Worm (Caenorhabditis elegans) whole organism, L4 larva: ENCODE measurements around the gene rcan-1.

Experiments used
- D1046.2 ChIP-seq: fragments of 200-800 bp; sonication (Bioruptor generic); IDR thresholded peaks from 2 replicates; pipeline ENCODE4 v1.3.6; 2022; ENCODE audit warnings: missing genetic modification characterization, missing compliant biosample characterization
- F10B5.3 ChIP-seq: sonication (generic microtip); optimal IDR thresholded peaks from 2 replicates; lab custom pipeline; 2016; ENCODE audit warnings: mild to moderate bottlenecking, missing genetic modification characterization, missing compliant biosample characterization
- F26F4.8 ChIP-seq: fragments of 200-800 bp; sonication (Bioruptor generic); conservative IDR thresholded peaks from 2 replicates; pipeline ENCODE4 v1.3.6; 2022; ENCODE audit warnings: missing genetic modification characterization, missing compliant biosample characterization
- F49E8.2 ChIP-seq: sonication (generic microtip); optimal IDR thresholded peaks from 2 replicates; lab custom pipeline; 2016; ENCODE audit warnings: missing compliant biosample characterization, mild to moderate bottlenecking, missing genetic modification characterization, borderline replicate concordance
- R02D3.7 ChIP-seq: fragments of 150-350 bp; sonication (generic microtip); optimal IDR thresholded peaks from 3 replicates; lab custom pipeline; 2014; ENCODE audit warnings: missing biosample characterization, missing genetic modification characterization
- Y105C5A.15 ChIP-seq: fragments of 200-800 bp; sonication (Bioruptor generic); IDR thresholded peaks from 2 replicates; pipeline ENCODE4 v1.3.6; 2022; ENCODE audit warnings: missing genetic modification characterization, missing compliant biosample characterization
- Y48G9A.11 ChIP-seq: fragments of 200-800 bp; sonication (Bioruptor generic); IDR thresholded peaks from 2 replicates; pipeline ENCODE4 v1.3.6; 2022; ENCODE audit warnings: missing genetic modification reagents, missing genetic modification characterization, missing compliant biosample characterization
- ama-1 ChIP-seq: fragments of 150-350 bp; optimal IDR thresholded peaks from 2 replicates; lab custom pipeline; 2014; ENCODE audit warnings: inconsistent platforms, mixed read lengths
- arid-1 ChIP-seq: fragments of 200-800 bp; sonication (Bioruptor generic); conservative IDR thresholded peaks from 2 replicates; pipeline ENCODE4 v1.3.6; 2022; ENCODE audit warnings: missing genetic modification reagents, missing genetic modification characterization, missing compliant biosample characterization
- ceh-20 ChIP-seq: fragments of 200-800 bp; sonication (Bioruptor generic); IDR thresholded peaks from 2 replicates; pipeline ENCODE4 v1.3.6; 2022; ENCODE audit warnings: missing genetic modification reagents, missing genetic modification characterization, missing compliant biosample characterization
- ceh-82 ChIP-seq: sonication (generic microtip); optimal IDR thresholded peaks from 2 replicates; lab custom pipeline; 2017; ENCODE audit warnings: missing biosample characterization, missing genetic modification characterization
- ces-1 ChIP-seq: fragments of 150-350 bp; sonication (generic microtip); optimal IDR thresholded peaks from 4 replicates; lab custom pipeline; 2014; ENCODE audit warnings: missing biosample characterization, missing genetic modification reagents, missing genetic modification characterization
- ctbp-1 ChIP-seq: fragments of 200-800 bp; sonication (Bioruptor generic); IDR thresholded peaks from 2 replicates; pipeline ENCODE4 v1.3.6; 2022; ENCODE audit warnings: missing genetic modification reagents, missing genetic modification characterization, missing compliant biosample characterization
- daf-12 ChIP-seq: fragments of 150-350 bp; optimal IDR thresholded peaks from 2 replicates; lab custom pipeline; 2014; ENCODE audit warnings: missing biosample characterization, missing genetic modification reagents, missing genetic modification characterization
- daf-16 ChIP-seq, 3 experiments: sonication (generic microtip); optimal IDR thresholded peaks; 2 replicates each; lab custom pipeline; 2016 to 2017; ENCODE audit warnings: missing genetic modification characterization in 3 of 3, missing genetic modification reagents in 3 of 3, mild to moderate bottlenecking in 2 of 3, missing compliant biosample characterization in 2 of 3, missing biosample characterization in 1 of 3, moderate library complexity in 1 of 3
- egl-27 ChIP-seq: sonication (generic microtip); optimal IDR thresholded peaks from 3 replicates; lab custom pipeline; 2017; ENCODE audit warnings: missing biosample characterization, missing genetic modification reagents, missing genetic modification characterization
- egl-43 ChIP-seq: fragments of 200-800 bp; sonication (Bioruptor generic); IDR thresholded peaks from 2 replicates; pipeline ENCODE4 v1.3.6; 2022; ENCODE audit warnings: missing genetic modification reagents, missing genetic modification characterization, missing compliant biosample characterization
- fkh-10 ChIP-seq: fragments of 150-350 bp; optimal IDR thresholded peaks from 2 replicates; lab custom pipeline; 2014; ENCODE audit warnings: missing biosample characterization, missing genetic modification reagents, missing genetic modification characterization
- fos-1 ChIP-seq: fragments of 150-350 bp; optimal IDR thresholded peaks from 2 replicates; lab custom pipeline; 2014; ENCODE audit warnings: missing biosample characterization, missing genetic modification characterization
- hlh-11 ChIP-seq: fragments of 200-800 bp; sonication (Bioruptor generic); optimal IDR thresholded peaks from 2 replicates; lab custom pipeline; 2018; ENCODE audit warnings: mild to moderate bottlenecking, missing genetic modification characterization, missing compliant biosample characterization
- lin-1 ChIP-seq: fragments of 200-800 bp; sonication (Bioruptor generic); IDR thresholded peaks from 2 replicates; pipeline ENCODE4 v1.3.6; 2022; ENCODE audit warnings: missing genetic modification reagents, missing genetic modification characterization, missing compliant biosample characterization
- lin-13 ChIP-seq: fragments of 150-350 bp; optimal IDR thresholded peaks from 2 replicates; lab custom pipeline; 2014; ENCODE audit warnings: missing biosample characterization, missing genetic modification reagents, missing genetic modification characterization
- lin-38 ChIP-seq: fragments of 200-800 bp; sonication (Bioruptor generic); IDR thresholded peaks from 2 replicates; pipeline ENCODE4 v1.3.6; 2022; ENCODE audit warnings: missing genetic modification reagents, missing genetic modification characterization, missing compliant biosample characterization
- lin-39 ChIP-seq: fragments of 150-350 bp; optimal IDR thresholded peaks from 2 replicates; lab custom pipeline; 2014; ENCODE audit warnings: missing biosample characterization, missing genetic modification reagents, missing genetic modification characterization
- lsy-2 ChIP-seq, 2 experiments: fragments of 150-350 bp in 1 of 2; sonication (generic microtip) in 1 of 2; optimal IDR thresholded peaks; 2 replicates each; lab custom pipeline; 2014 to 2017; ENCODE audit warnings: missing biosample characterization in 2 of 2, missing genetic modification characterization in 2 of 2
- mdl-1 ChIP-seq, 2 experiments: fragments of 150-350 bp in 1 of 2; sonication (generic microtip) in 1 of 2; optimal IDR thresholded peaks; 2 replicates each; lab custom pipeline; 2014 to 2017; ENCODE audit warnings: missing biosample characterization in 2 of 2, missing genetic modification characterization in 2 of 2
- mes-2 ChIP-seq: sonication (generic microtip); optimal IDR thresholded peaks from 2 replicates; lab custom pipeline; 2016; ENCODE audit warnings: missing genotype, mild to moderate bottlenecking, missing genetic modification characterization, missing compliant biosample characterization; ENCODE audit not compliant: poor library complexity, severe bottlenecking
- mxl-3 ChIP-seq: fragments of 200-800 bp; sonication (Bioruptor generic); optimal IDR thresholded peaks from 2 replicates; lab custom pipeline; 2018; ENCODE audit warnings: mild to moderate bottlenecking, missing genetic modification characterization, missing compliant biosample characterization
- nhr-10 ChIP-seq: fragments of 150-350 bp; optimal IDR thresholded peaks from 2 replicates; lab custom pipeline; 2014; ENCODE audit warnings: missing biosample characterization, missing genetic modification characterization
- nhr-11 ChIP-seq: fragments of 150-350 bp; optimal IDR thresholded peaks from 2 replicates; lab custom pipeline; 2014; ENCODE audit warnings: missing biosample characterization, missing genetic modification characterization
- nhr-25 ChIP-seq: sonication (generic microtip); optimal IDR thresholded peaks from 2 replicates; lab custom pipeline; 2017; ENCODE audit warnings: missing genetic modification characterization, mild to moderate bottlenecking, missing compliant biosample characterization, antibody characterized with exemption, moderate library complexity, borderline replicate concordance; ENCODE audit not compliant: insufficient read depth
- rbr-2 ChIP-seq: sonication (generic microtip); optimal IDR thresholded peaks from 2 replicates; lab custom pipeline; 2016; ENCODE audit warnings: missing genotype, missing genetic modification characterization, missing compliant biosample characterization
- spr-1 ChIP-seq: sonication (generic microtip); optimal IDR thresholded peaks from 2 replicates; lab custom pipeline; 2016; ENCODE audit warnings: mild to moderate bottlenecking, missing genetic modification characterization, missing compliant biosample characterization
- unc-62 ChIP-seq, 3 experiments: fragments of 150-350 bp in 1 of 3; sonication (generic microtip); optimal IDR thresholded peaks in 2 of 3; peaks in 1 of 3; 1 replicate in 1 of 3; 2 replicates in 2 of 3; lab custom pipeline; 2014 to 2017; ENCODE audit warnings: missing biosample characterization in 3 of 3, missing genetic modification characterization in 3 of 3, missing genetic modification reagents in 3 of 3, missing genotype in 1 of 3
- zfp-2 ChIP-seq: sonication (generic microtip); optimal IDR thresholded peaks from 2 replicates; lab custom pipeline; 2016; ENCODE audit warnings: mild to moderate bottlenecking, missing genetic modification characterization, missing compliant biosample characterization

The rcan-1 gene

DNA sequence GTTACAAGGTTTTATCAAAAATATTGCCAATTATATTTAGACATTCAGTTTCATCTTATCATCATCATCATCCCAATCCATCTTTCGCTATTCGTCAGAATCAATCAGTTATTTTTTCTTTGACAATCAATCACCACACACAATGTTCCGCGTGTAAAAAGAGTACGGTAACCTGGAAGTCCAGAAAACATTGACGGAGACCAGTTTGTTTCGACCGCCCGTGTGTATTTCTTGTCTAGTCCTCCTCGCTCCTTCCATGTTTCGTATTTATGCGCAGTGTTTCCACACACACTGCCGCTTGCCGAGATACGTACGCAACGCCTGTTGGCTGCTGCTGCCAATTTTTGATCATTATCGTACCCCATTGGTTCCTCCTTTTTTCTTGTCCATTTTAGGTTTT, 26.8 kb upstream of the rcan-1 start (continued):
- TF ChIP-seq Y48G9A.11 (GFP tag; lab: Robert Waterston, UW) (no peak), lsy-2 (tag; optimal IDR thresholded peaks at IDR 0.05; lab: Kevin White, UChicago) (peak; percentile 59 to 81), lin-13 (GFP tag; lab: Kevin White, UChicago) (no peak), nhr-10 (no peak), lin-1 (GFP tag; lab: Robert Waterston, UW) (no peak), spr-1 (tag; lab: Kevin White, UChicago) (peak; percentile 45), F10B5.3 (tag; lab: Kevin White, UChicago) (no peak), ama-1 (lab: Kevin White, UChicago) (peak; percentile 51), rbr-2 (peak; percentile 22), ceh-82 (tag; lab: Kevin White, UChicago) (no peak), ceh-20 (0 out of 2 replicates have a peak, but pooled peaks have one; percentile 37), daf-12 (tag; lab: Kevin White, UChicago) (no peak), unc-62 (GFP tag; optimal IDR thresholded peaks at IDR 0.05 in 1 of 2; lab: Kevin White, UChicago) (peak in 1 of 2 experiments; percentile 76), unc-62 (tag; optimal IDR thresholded peaks at IDR 0.05; lab: Kevin White, UChicago) (no peak), ces-1 (GFP tag; lab: Kevin White, UChicago) (no peak), mdl-1 (tag; optimal IDR thresholded peaks at IDR 0.05; lab: Kevin White, UChicago) (peak in 1 of 2 experiments; percentile 80)

ce11 chrIII:5710045-5710444, 26.1 kb upstream of the rcan-1 start, which contains the start of gene B0336.12:
B0336.12 (minus strand) TSS chrIII:5710145.
- TF ChIP-seq fkh-10 (GFP tag; lab: Kevin White, UChicago): no peak
- TF ChIP-seq lin-38: 0 out of 2 replicates have a peak, but pooled peaks have one; percentile 22

- TF ChIP-seq arid-1 (GFP tag; lab: Robert Waterston, UW) (no peak), mxl-3 (GFP tag; lab: Kevin White, UChicago) (no peak), egl-27 (tag; lab: Kevin White, UChicago) (no peak), lin-38 (no peak), lin-39 (tag; lab: Kevin White, UChicago) (no peak), fos-1 (no peak), nhr-25 (tag; lab: Kevin White, UChicago) (no peak), D1046.2 (GFP tag; lab: Robert Waterston, UW) (no peak), rbr-2 (no peak)
Observed at ce11 chrIII:5709224-5709623, 25.3 kb upstream of the rcan-1 start, which contains the start of gene hpo-28. hpo-28 (minus strand) TSS chrIII:5709324.

DNA sequence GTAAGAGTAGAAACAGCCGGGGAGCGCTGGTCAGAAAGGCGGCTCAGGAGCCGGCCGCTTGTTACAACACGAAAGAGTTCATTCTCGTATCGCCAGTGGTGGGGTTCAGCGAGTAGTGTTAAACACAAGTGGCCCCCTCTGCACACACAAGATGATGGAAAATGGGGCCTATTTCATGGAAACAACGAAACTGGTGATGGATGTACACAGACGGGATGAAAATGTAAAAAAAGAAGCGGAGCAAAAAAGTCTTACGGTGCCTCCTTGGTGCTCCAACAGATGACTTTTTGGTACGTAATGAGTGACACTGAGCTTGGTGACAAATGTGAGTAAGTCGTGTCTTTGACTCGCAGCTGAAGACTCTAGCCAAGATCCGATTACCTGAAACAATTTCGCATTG, 24.1 kb upstream of the rcan-1 start:
- TF ChIP-seq R02D3.7 (no peak), daf-16 (GFP tag; optimal IDR thresholded peaks at IDR 0.05; lab: Kevin White, UChicago) (peak in 1 of 2 experiments; percentile 5), daf-16 (tag; optimal IDR thresholded peaks at IDR 0.05; lab: Kevin White, UChicago) (no peak), F49E8.2 (tag; lab: Kevin White, UChicago) (no peak), hlh-11 (tag; lab: Kevin White, UChicago) (peak; percentile 30), ctbp-1 (0 out of 2 replicates have a peak, but pooled peaks have one; percentile 17), mes-2 (tag; lab: Kevin White, UChicago) (peak; percentile 1), nhr-11 (tag; lab: Kevin White, UChicago) (peak; percentile 27), egl-43 (0 out of 2 replicates have a peak, but pooled peaks have one; percentile 29), F26F4.8 (GFP tag; lab: Robert Waterston, UW) (0 out of 2 replicates have a peak, but pooled peaks have one; percentile 5), zfp-2 (tag; lab: Kevin White, UChicago) (no peak), Y105C5A.15 (GFP tag; lab: Robert Waterston, UW) (no peak)
